Worm (Caenorhabditis elegans) whole organism, L2 larva: Measurements from ENCODE around the gene elc-2.

Experiments
- alr-1 ChIP-seq: fragments of 150-350 bp; optimal IDR thresholded peaks from 2 replicates; lab custom pipeline; 2014; ENCODE audit warnings: missing biosample characterization, missing genetic modification characterization
- aly-2 ChIP-seq: fragments of 150-350 bp; optimal IDR thresholded peaks from 2 replicates; lab custom pipeline; 2014; ENCODE audit warnings: missing biosample characterization, missing genetic modification characterization
- dmd-4 ChIP-seq: sonication (generic microtip); optimal IDR thresholded peaks from 2 replicates; lab custom pipeline; 2017; ENCODE audit warnings: missing biosample characterization, missing genetic modification characterization
- lin-39 ChIP-seq: fragments of 150-350 bp; optimal IDR thresholded peaks from 2 replicates; lab custom pipeline; 2014; ENCODE audit warnings: missing biosample characterization, missing genetic modification reagents, missing genetic modification characterization
- nhr-6 ChIP-seq: fragments of 150-350 bp; optimal IDR thresholded peaks from 2 replicates; lab custom pipeline; 2014; ENCODE audit warnings: missing biosample characterization, missing genetic modification characterization
- zag-1 ChIP-seq: fragments of 150-350 bp; optimal IDR thresholded peaks from 2 replicates; lab custom pipeline; 2014; ENCODE audit warnings: missing biosample characterization, missing genetic modification characterization

DNA sequence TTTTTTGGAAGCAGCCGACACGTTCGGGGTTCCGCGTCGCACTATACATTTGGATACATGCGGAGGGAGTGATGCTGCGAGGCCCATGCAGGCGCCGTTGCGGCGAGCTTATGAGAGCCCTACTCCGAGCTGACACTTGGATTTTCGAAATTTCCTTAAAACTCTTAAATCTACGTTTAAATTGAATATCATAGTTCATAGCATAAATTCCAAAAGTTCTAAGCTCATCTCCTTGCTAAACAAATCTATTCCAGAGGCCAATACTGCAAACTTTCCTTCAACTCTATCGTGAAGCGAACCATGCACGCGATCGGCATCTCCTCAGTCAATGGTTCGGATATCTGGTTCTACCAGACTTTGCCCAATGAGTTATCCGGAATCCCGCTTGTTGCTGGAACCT is 48.3 kb downstream of the elc-2 start, which contains the start of gene dgn-3:
- TF ChIP-seq dmd-4 (tag; lab: Kevin White, UChicago) (no peak), lin-39 (no peak), nhr-6 (tag; lab: Kevin White, UChicago) (no peak), aly-2 (tag; lab: Kevin White, UChicago) (no peak), zag-1 (tag; lab: Kevin White, UChicago) (no peak), alr-1 (tag; lab: Kevin White, UChicago) (no peak)
